Worm (Caenorhabditis elegans) whole organism, L4/young adult: ENCODE results near the gene btb-19.

Experiments
- W03F9.2 ChIP-seq: fragments of 150-350 bp; optimal IDR thresholded peaks from 2 replicates; lab custom pipeline; 2014; ENCODE audit warnings: missing biosample characterization, missing genetic modification characterization
- dao-5 ChIP-seq: sonication (generic microtip); optimal IDR thresholded peaks from 2 replicates; lab custom pipeline; 2016; ENCODE audit warnings: missing genotype, missing genetic modification characterization, moderate library complexity, missing compliant biosample characterization

ce11 chrII:14480772-14481171 lies 41.2 kb downstream of the btb-19 start:
- TF ChIP-seq W03F9.2 (tag; lab: Kevin White, UChicago) (no peak), dao-5 (no peak)
